Worm (Caenorhabditis elegans) whole organism, mixed stage, embryonic: Measurements from ENCODE around the gene tax-4.

Source experiments
- M03D4.4 ChIP-seq: sonication (generic microtip); optimal IDR thresholded peaks from 2 replicates; lab custom pipeline; 2017; ENCODE audit warnings: mild to moderate bottlenecking, missing genetic modification characterization, missing compliant biosample characterization
- bed-3 ChIP-seq: fragments of 200-800 bp; sonication (Bioruptor generic); optimal IDR thresholded peaks from 3 replicates; lab custom pipeline; 2018; ENCODE audit warnings: mild to moderate bottlenecking, missing genetic modification characterization, moderate library complexity, missing compliant biosample characterization
- blmp-1 ChIP-seq: fragments of 150-350 bp; optimal IDR thresholded peaks from 2 replicates; lab custom pipeline; 2014; ENCODE audit warnings: missing biosample characterization, missing genetic modification characterization
- ceh-83 ChIP-seq: fragments of 200-800 bp; sonication (Bioruptor generic); optimal IDR thresholded peaks from 2 replicates; lab custom pipeline; 2018; ENCODE audit warnings: mild to moderate bottlenecking, missing genetic modification characterization, missing compliant biosample characterization
- ces-1 ChIP-seq: fragments of 150-350 bp; optimal IDR thresholded peaks from 2 replicates; lab custom pipeline; 2014; ENCODE audit warnings: missing biosample characterization, missing genetic modification reagents, missing genetic modification characterization
- cnd-1 ChIP-seq: fragments of 200-800 bp; sonication (Bioruptor generic); optimal IDR thresholded peaks from 2 replicates; lab custom pipeline; 2018; ENCODE audit warnings: mild to moderate bottlenecking, missing genetic modification characterization, missing compliant biosample characterization
- drap-1 ChIP-seq: fragments of 200-800 bp; sonication (Bioruptor generic); optimal IDR thresholded peaks from 3 replicates; lab custom pipeline; 2018; ENCODE audit warnings: mild to moderate bottlenecking, missing genetic modification characterization, missing compliant biosample characterization
- elt-1 ChIP-seq: sonication (generic microtip); optimal IDR thresholded peaks from 2 replicates; lab custom pipeline; 2017; ENCODE audit warnings: missing genetic modification characterization, mild to moderate bottlenecking, missing compliant biosample characterization, antibody characterized with exemption, moderate library complexity, borderline replicate concordance; ENCODE audit not compliant: insufficient read depth
- elt-3 ChIP-seq: fragments of 150-350 bp; optimal IDR thresholded peaks from 2 replicates; lab custom pipeline; 2014; ENCODE audit warnings: missing biosample characterization, missing genetic modification characterization
- flh-1 ChIP-seq: fragments of 200-800 bp; sonication (Bioruptor generic); optimal IDR thresholded peaks from 2 replicates; lab custom pipeline; 2018; ENCODE audit warnings: mild to moderate bottlenecking, missing genetic modification characterization, moderate library complexity, missing compliant biosample characterization
- ham-2 ChIP-seq: fragments of 200-800 bp; sonication (Bioruptor generic); optimal IDR thresholded peaks from 2 replicates; lab custom pipeline; 2018; ENCODE audit warnings: mild to moderate bottlenecking, missing genetic modification characterization, missing compliant biosample characterization
- lin-13 ChIP-seq: fragments of 150-350 bp; optimal IDR thresholded peaks from 2 replicates; lab custom pipeline; 2014; ENCODE audit warnings: missing biosample characterization, missing genetic modification characterization
- lin-32 ChIP-seq: fragments of 200-800 bp; sonication (Bioruptor generic); optimal IDR thresholded peaks from 2 replicates; lab custom pipeline; 2018; ENCODE audit warnings: mild to moderate bottlenecking, missing genetic modification characterization, missing compliant biosample characterization
- mab-5 ChIP-seq: fragments of 150-350 bp; optimal IDR thresholded peaks from 2 replicates; lab custom pipeline; 2014; ENCODE audit warnings: missing biosample characterization, missing genetic modification characterization
- mep-1 ChIP-seq: fragments of 150-350 bp; optimal IDR thresholded peaks from 2 replicates; lab custom pipeline; 2017; ENCODE audit warnings: missing biosample characterization, missing genetic modification reagents, missing genetic modification characterization, inconsistent platforms
- mls-2 ChIP-seq: sonication (generic microtip); optimal IDR thresholded peaks from 2 replicates; lab custom pipeline; 2016; ENCODE audit warnings: mild to moderate bottlenecking, missing genetic modification characterization, moderate library complexity, missing compliant biosample characterization
- nhr-12 ChIP-seq: fragments of 150-350 bp; optimal IDR thresholded peaks from 2 replicates; lab custom pipeline; 2014; ENCODE audit warnings: missing biosample characterization, missing genetic modification characterization
- nhr-2 ChIP-seq: fragments of 150-350 bp; optimal IDR thresholded peaks from 2 replicates; lab custom pipeline; 2014; ENCODE audit warnings: missing biosample characterization, missing genetic modification characterization
- nhr-237 ChIP-seq: fragments of 150-350 bp; optimal IDR thresholded peaks from 2 replicates; lab custom pipeline; 2014; ENCODE audit warnings: missing biosample characterization, missing genetic modification characterization
- nhr-28 ChIP-seq: fragments of 150-350 bp; optimal IDR thresholded peaks from 2 replicates; lab custom pipeline; 2014; ENCODE audit warnings: missing biosample characterization, missing genetic modification characterization
- nhr-76 ChIP-seq: sonication (generic microtip); optimal IDR thresholded peaks from 2 replicates; lab custom pipeline; 2017; ENCODE audit warnings: missing biosample characterization, missing genetic modification characterization
- pha-4 ChIP-seq: fragments of 150-350 bp; optimal IDR thresholded peaks from 2 replicates; lab custom pipeline; 2018; ENCODE audit warnings: missing biosample characterization, missing genetic modification reagents, missing genetic modification characterization
- sem-2 ChIP-seq: fragments of 200-800 bp; sonication (Bioruptor generic); optimal IDR thresholded peaks from 2 replicates; lab custom pipeline; 2018; ENCODE audit warnings: mild to moderate bottlenecking, missing genetic modification characterization, missing compliant biosample characterization
- snpc-4 ChIP-seq: fragments of 150-350 bp; optimal IDR thresholded peaks from 2 replicates; lab custom pipeline; 2014; ENCODE audit warnings: missing biosample characterization, missing genetic modification characterization
- sptf-1 ChIP-seq: sonication (generic microtip); optimal IDR thresholded peaks from 2 replicates; lab custom pipeline; 2017; ENCODE audit warnings: mild to moderate bottlenecking, missing genetic modification characterization, moderate library complexity, missing compliant biosample characterization
- tbx-8 ChIP-seq: fragments of 200-800 bp; sonication (Bioruptor generic); optimal IDR thresholded peaks from 2 replicates; lab custom pipeline; 2018; ENCODE audit warnings: mild to moderate bottlenecking, missing genetic modification characterization, moderate library complexity, missing compliant biosample characterization
- unc-120 ChIP-seq: sonication (generic microtip); optimal IDR thresholded peaks from 2 replicates; lab custom pipeline; 2017; ENCODE audit warnings: missing genetic modification characterization, missing compliant biosample characterization; ENCODE audit not compliant: poor library complexity, severe bottlenecking
- unc-39 ChIP-seq: fragments of 150-350 bp; optimal IDR thresholded peaks from 2 replicates; lab custom pipeline; 2014; ENCODE audit warnings: missing biosample characterization, missing genetic modification characterization
- unc-62 ChIP-seq: fragments of 150-350 bp; optimal IDR thresholded peaks from 2 replicates; lab custom pipeline; 2014; ENCODE audit warnings: missing biosample characterization, missing genetic modification reagents, missing genetic modification characterization
- zip-8 ChIP-seq: fragments of 150-350 bp; optimal IDR thresholded peaks from 2 replicates; lab custom pipeline; 2014; ENCODE audit warnings: missing biosample characterization, missing genetic modification characterization
- ztf-11 ChIP-seq: fragments of 150-350 bp; optimal IDR thresholded peaks from 2 replicates; lab custom pipeline; 2014; ENCODE audit warnings: missing biosample characterization, missing genetic modification characterization

The tax-4 gene

ce11 chrIII:9172702-9173101 lies 8.6 kb upstream of the tax-4 start, which contains the start of gene ina-1:
Gene ina-1, minus strand, starts transcription at chrIII:9172802.
- TF ChIP-seq ceh-83 (no peak), unc-120 (tag; lab: Kevin White, UChicago) (no peak), nhr-28 (tag; lab: Kevin White, UChicago) (no peak), elt-3 (tag; lab: Kevin White, UChicago) (no peak), tbx-8 (GFP tag; lab: Kevin White, UChicago) (no peak), flh-1 (GFP tag; lab: Kevin White, UChicago) (no peak), unc-62 (GFP tag; lab: Kevin White, UChicago) (no peak), mab-5 (tag; lab: Kevin White, UChicago) (no peak), ham-2 (GFP tag; lab: Kevin White, UChicago) (no peak), nhr-76 (tag; lab: Kevin White, UChicago) (no peak), cnd-1 (tag; lab: Kevin White, UChicago) (no peak), lin-32 (no peak), bed-3 (GFP tag; lab: Kevin White, UChicago) (no peak), elt-1 (tag; lab: Kevin White, UChicago) (no peak), drap-1 (GFP tag; lab: Kevin White, UChicago) (no peak)

- TF ChIP-seq sptf-1 (tag; lab: Kevin White, UChicago) (no peak), nhr-76 (tag; lab: Kevin White, UChicago) (no peak), ztf-11 (no peak), ces-1 (GFP tag; lab: Kevin White, UChicago) (no peak), zip-8 (tag; lab: Kevin White, UChicago) (no peak), mab-5 (tag; lab: Kevin White, UChicago) (no peak), unc-62 (GFP tag; lab: Kevin White, UChicago) (no peak), nhr-2 (tag; lab: Kevin White, UChicago) (no peak), mls-2 (tag; lab: Kevin White, UChicago) (no peak), nhr-28 (tag; lab: Kevin White, UChicago) (no peak), cnd-1 (tag; lab: Kevin White, UChicago) (no peak), snpc-4 (no peak), blmp-1 (tag; lab: Kevin White, UChicago) (no peak), unc-39 (tag; lab: Kevin White, UChicago) (no peak), sem-2 (GFP tag; lab: Kevin White, UChicago) (no peak), elt-3 (tag; lab: Kevin White, UChicago) (no peak), M03D4.4 (tag; lab: Kevin White, UChicago) (no peak), bed-3 (GFP tag; lab: Kevin White, UChicago) (no peak)
Observed at ce11 chrIII:9173239-9173638, 8.1 kb upstream of the tax-4 start.

DNA sequence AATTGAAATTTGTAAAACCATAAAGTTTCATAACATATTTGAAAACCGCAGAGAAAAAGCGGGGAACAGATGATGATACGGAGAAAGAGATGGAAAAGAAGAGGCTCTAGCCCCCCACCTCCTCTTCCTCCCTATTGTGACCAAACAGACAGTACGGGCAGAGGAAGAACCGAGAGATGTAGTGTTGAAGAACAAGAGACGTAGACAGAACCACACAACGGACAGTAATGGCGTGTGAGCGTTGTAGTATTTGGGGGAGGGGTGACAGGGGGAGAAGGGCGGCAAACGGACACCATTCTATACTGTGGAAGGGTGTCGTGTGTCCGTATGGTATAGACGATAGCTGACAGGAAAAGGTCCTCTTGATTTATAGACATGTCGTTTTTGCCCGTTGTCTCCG lies 5.3 kb upstream of the tax-4 start:
- TF ChIP-seq nhr-237 (tag; lab: Kevin White, UChicago) (no peak), unc-39 (tag; lab: Kevin White, UChicago) (no peak), nhr-76 (tag; lab: Kevin White, UChicago) (no peak), unc-62 (GFP tag; lab: Kevin White, UChicago) (peak; percentile 58), pha-4 (tag; lab: Kevin White, UChicago) (no peak), M03D4.4 (tag; lab: Kevin White, UChicago) (no peak), nhr-12 (tag; lab: Kevin White, UChicago) (no peak), flh-1 (GFP tag; lab: Kevin White, UChicago) (no peak), ces-1 (GFP tag; lab: Kevin White, UChicago) (no peak), mep-1 (tag; lab: Kevin White, UChicago) (no peak), ham-2 (GFP tag; lab: Kevin White, UChicago) (peak; percentile 24), mls-2 (tag; lab: Kevin White, UChicago) (peak; percentile 21), blmp-1 (tag; lab: Kevin White, UChicago) (no peak), sptf-1 (tag; lab: Kevin White, UChicago) (peak; percentile 24), nhr-2 (tag; lab: Kevin White, UChicago) (peak; percentile 85), lin-13 (tag; lab: Kevin White, UChicago) (no peak), nhr-28 (tag; lab: Kevin White, UChicago) (no peak), cnd-1 (tag; lab: Kevin White, UChicago) (peak; percentile 4)

- TF ChIP-seq nhr-28 (tag; lab: Kevin White, UChicago) (no peak), unc-62 (GFP tag; lab: Kevin White, UChicago) (peak; percentile 58)
Observed at ce11 chrIII:9177874-9178273, 3.5 kb upstream of the tax-4 start.
